Fruit fly (Drosophila melanogaster) whole organism: Measurements from ENCODE around the gene CG3246.

Source experiments
- pan ChIP-seq: fragments of >200 bp; optimal IDR thresholded peaks from 2 replicates; lab custom pipeline; 2017
- psq ChIP-seq: fragments of >200 bp; optimal IDR thresholded peaks from 2 replicates; lab custom pipeline; 2017

DNA sequence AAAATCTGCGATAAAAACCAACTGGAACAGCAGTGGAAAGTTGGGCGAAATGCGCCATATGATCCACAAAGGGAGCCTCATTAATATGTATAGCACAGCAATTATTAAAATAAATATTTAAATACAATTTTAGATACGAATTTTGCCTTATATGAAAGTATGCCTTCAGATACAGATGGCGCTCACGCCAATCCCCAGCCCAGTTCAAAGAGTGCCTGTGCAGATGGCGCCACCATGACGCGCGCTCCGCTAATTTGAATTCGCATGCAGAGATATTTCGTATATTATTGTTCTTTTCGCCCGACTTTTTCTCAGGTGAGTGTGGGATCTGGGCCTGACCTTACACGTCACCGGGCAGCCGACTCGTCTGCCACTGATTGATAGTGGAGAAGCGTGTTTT, 10.5 kb upstream of the CG3246 start, which contains the start of gene Pgant4:
- TF ChIP-seq psq, result no peak
- TF ChIP-seq pan (lab: Kevin White, UChicago), result no peak
